Worm (Caenorhabditis elegans): ENCODE results near the gene T05C12.15.

Gene T05C12.15

ce11 chrII:8126617-8127016 is 42.8 kb upstream of the T05C12.15 start:
- TF ChIP-seq ceh-6 (GFP tag; optimal IDR thresholded peaks at IDR 0.05): no peak
- peak; percentile 41 for TF ChIP-seq ceh-34 (tag; optimal IDR thresholded peaks at IDR 0.05)

ce11 chrII:8127290-8127689 is 42.1 kb upstream of the T05C12.15 start:
- TF ChIP-seq tbx-2 (tag; optimal IDR thresholded peaks at IDR 0.05): peak; percentile 8
- TF ChIP-seq ceh-22 (tag; optimal IDR thresholded peaks at IDR 0.05): peak; percentile 64
- no peak for TF ChIP-seq C38D4.7 (GFP tag; optimal IDR thresholded peaks at IDR 0.05)
- TF ChIP-seq ceh-9 (tag; optimal IDR thresholded peaks at IDR 0.05): no peak
- TF ChIP-seq elt-2 (tag; optimal IDR thresholded peaks at IDR 0.05): peak; percentile 96

- no peak for TF ChIP-seq ref-2 (tag; optimal IDR thresholded peaks at IDR 0.05)
- TF ChIP-seq sox-2 (GFP tag; IDR thresholded peaks at IDR 0.05): no peak
- no peak for TF ChIP-seq odd-2 (tag; optimal IDR thresholded peaks at IDR 0.05)
- TF ChIP-seq Y22D7AL.16 (tag; optimal IDR thresholded peaks at IDR 0.05): no peak
- no peak for TF ChIP-seq unc-86 (tag; optimal IDR thresholded peaks at IDR 0.05)
- no peak for TF ChIP-seq nfya-1 (tag; optimal IDR thresholded peaks at IDR 0.05)
- TF ChIP-seq mec-3 (tag; optimal IDR thresholded peaks at IDR 0.05; ENCODE audit: borderline replicate concordance): no peak
- TF ChIP-seq syd-9 (tag; optimal IDR thresholded peaks at IDR 0.05): no peak
- TF ChIP-seq dmd-4 (tag; optimal IDR thresholded peaks at IDR 0.05; ENCODE audit: borderline replicate concordance): no peak
- TF ChIP-seq ztf-16 (tag; optimal IDR thresholded peaks at IDR 0.05): no peak
- TF ChIP-seq unc-55 (GFP tag; optimal IDR thresholded peaks at IDR 0.05): no peak
Observed at ce11 chrII:8127794-8128193, 41.6 kb upstream of the T05C12.15 start.

- peak; percentile 16 for TF ChIP-seq ceh-48 (tag; optimal IDR thresholded peaks at IDR 0.05)
- no peak for TF ChIP-seq ceh-22 (tag; optimal IDR thresholded peaks at IDR 0.05)
- TF ChIP-seq ceh-2 (tag; optimal IDR thresholded peaks at IDR 0.05): no peak
- peak; percentile 33 for TF ChIP-seq lin-11 (tag; optimal IDR thresholded peaks at IDR 0.05)
- TF ChIP-seq unc-55 (GFP tag; optimal IDR thresholded peaks at IDR 0.05): no peak
- no peak for TF ChIP-seq ceh-9 (tag; optimal IDR thresholded peaks at IDR 0.05)
- peak; percentile 49; the same call in 1 of the 2 replicates for TF ChIP-seq ceh-45 (GFP tag; IDR thresholded peaks at IDR 0.05)
- no peak for TF ChIP-seq lim-6 (tag; optimal IDR thresholded peaks at IDR 0.05)
- TF ChIP-seq hlh-8 (tag; optimal IDR thresholded peaks at IDR 0.05): peak; percentile 12
- no peak for TF ChIP-seq eyg-1 (tag; optimal IDR thresholded peaks at IDR 0.05)
- TF ChIP-seq ceh-30 (tag; optimal IDR thresholded peaks at IDR 0.05): no peak
- TF ChIP-seq K02D7.2 (tag; optimal IDR thresholded peaks at IDR 0.05): no peak
- TF ChIP-seq ref-2 (tag; optimal IDR thresholded peaks at IDR 0.05): peak; percentile 45
- no peak for TF ChIP-seq fax-1 (tag; optimal IDR thresholded peaks at IDR 0.05)
- no peak for TF ChIP-seq ceh-19 (GFP tag; optimal IDR thresholded peaks at IDR 0.05)
- no peak for TF ChIP-seq K09A11.1 (tag; optimal IDR thresholded peaks at IDR 0.05; ENCODE audit: insufficient read depth)
- TF ChIP-seq tbx-7 (tag; optimal IDR thresholded peaks at IDR 0.05): no peak
- TF ChIP-seq C38D4.7 (GFP tag; optimal IDR thresholded peaks at IDR 0.05): peak; percentile 28
- TF ChIP-seq F13H6.1 (tag; optimal IDR thresholded peaks at IDR 0.05): peak; percentile 19
- TF ChIP-seq hlh-30 (tag; optimal IDR thresholded peaks at IDR 0.05; ENCODE audit: insufficient read depth): peak; percentile 10
- TF ChIP-seq sdc-2 (tag; optimal IDR thresholded peaks at IDR 0.05): peak; percentile 72
- TF ChIP-seq pha-4 (tag; optimal IDR thresholded peaks at IDR 0.05): no peak
- TF ChIP-seq fkh-10 (GFP tag; optimal IDR thresholded peaks at IDR 0.05): no peak
- no peak for TF ChIP-seq pag-3 (tag; optimal IDR thresholded peaks at IDR 0.05; ENCODE audit: borderline replicate concordance)
- TF ChIP-seq ceh-18 (tag; optimal IDR thresholded peaks at IDR 0.05): peak; percentile 58
- no peak for TF ChIP-seq elt-2 (tag; optimal IDR thresholded peaks at IDR 0.05)
- peak; percentile 57 for TF ChIP-seq che-1 (tag; optimal IDR thresholded peaks at IDR 0.05)
- no peak for TF ChIP-seq dmd-4 (tag; optimal IDR thresholded peaks at IDR 0.05; ENCODE audit: borderline replicate concordance)
- no peak for TF ChIP-seq madf-2 (tag; optimal IDR thresholded peaks at IDR 0.05)
- no peak for TF ChIP-seq unc-86 (tag; optimal IDR thresholded peaks at IDR 0.05)
- peak; percentile 43 for TF ChIP-seq mec-3 (tag; optimal IDR thresholded peaks at IDR 0.05; ENCODE audit: borderline replicate concordance)
- TF ChIP-seq hlh-13 (GFP tag; optimal IDR thresholded peaks at IDR 0.05): no peak
- peak; percentile 30 for TF ChIP-seq ceh-14 (tag; optimal IDR thresholded peaks at IDR 0.05)
- TF ChIP-seq pat-9 (tag; optimal IDR thresholded peaks at IDR 0.05): no peak
- no peak for TF ChIP-seq odd-2 (tag; optimal IDR thresholded peaks at IDR 0.05)
- peak; percentile 25 for TF ChIP-seq rnt-1 (tag; optimal IDR thresholded peaks at IDR 0.05)
Observed at ce11 chrII:8128273-8129039, 40.9 kb upstream of the T05C12.15 start.

Measured in whole organism, late embryonic.